Worm (Caenorhabditis elegans) whole organism, mixed stage, embryonic: ENCODE results near the gene R144.11.

Experiments used
- ceh-39 ChIP-seq: fragments of 150-350 bp; optimal IDR thresholded peaks from 2 replicates; lab custom pipeline; 2014; ENCODE audit warnings: missing biosample characterization, missing genetic modification characterization
- nhr-76 ChIP-seq: sonication (generic microtip); optimal IDR thresholded peaks from 2 replicates; lab custom pipeline; 2017; ENCODE audit warnings: missing biosample characterization, missing genetic modification characterization
- ztf-11 ChIP-seq: fragments of 150-350 bp; optimal IDR thresholded peaks from 2 replicates; lab custom pipeline; 2014; ENCODE audit warnings: missing biosample characterization, missing genetic modification characterization

- TF ChIP-seq ceh-39 (tag; lab: Kevin White, UChicago) (no peak), nhr-76 (tag; lab: Kevin White, UChicago) (no peak), ztf-11 (tag; lab: Kevin White, UChicago) (no peak)
These were observed 10.3 kb downstream of the R144.11 start, which contains the start of gene tmem-131 for ce11 chrIII:4998111-4998859.
